Worm (Caenorhabditis elegans): ENCODE data around the gene txt-13.

The txt-13 gene

DNA sequence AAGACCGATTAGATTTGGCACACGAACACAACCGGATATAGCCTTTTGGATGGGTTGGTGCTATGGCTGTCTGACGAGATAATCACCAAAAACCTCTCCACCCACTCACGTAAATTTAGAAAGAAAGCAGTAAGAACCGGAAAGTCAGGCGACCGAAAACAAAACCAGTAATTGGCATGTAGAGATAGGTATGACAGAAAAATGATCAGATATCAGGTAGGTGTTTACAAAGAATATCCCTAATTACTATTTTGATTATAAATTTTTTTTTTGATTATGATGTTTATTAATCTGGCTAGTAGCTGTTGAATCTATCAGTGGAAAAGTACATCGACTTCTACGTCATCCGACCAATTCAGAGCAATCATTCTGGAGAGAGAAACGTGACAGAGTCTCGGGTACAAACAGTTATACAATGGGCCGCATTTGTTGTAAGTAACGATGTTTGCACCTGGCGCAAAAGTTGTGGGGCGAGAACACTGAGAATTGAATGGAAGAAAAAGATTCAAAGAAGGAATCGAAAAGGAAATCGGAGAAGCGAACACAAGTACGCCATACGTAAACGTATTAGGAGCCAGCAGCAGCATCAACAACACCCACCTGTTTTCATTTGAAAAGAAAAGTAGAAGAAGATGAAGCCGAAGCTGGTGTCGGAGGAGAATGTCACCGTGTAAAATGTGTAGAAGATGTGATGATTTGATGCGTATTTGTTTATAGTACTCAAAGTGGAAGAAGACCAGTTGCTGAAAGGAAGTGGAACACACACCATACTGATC, 19.3 kb upstream of the txt-13 start:
- TF ChIP-seq sox-2 (GFP tag; IDR thresholded peaks at IDR 0.05) (no peak), hlh-30 (tag; optimal IDR thresholded peaks at IDR 0.05; ENCODE audit: insufficient read depth) (no peak), syd-9 (tag; optimal IDR thresholded peaks at IDR 0.05) (no peak)

DNA sequence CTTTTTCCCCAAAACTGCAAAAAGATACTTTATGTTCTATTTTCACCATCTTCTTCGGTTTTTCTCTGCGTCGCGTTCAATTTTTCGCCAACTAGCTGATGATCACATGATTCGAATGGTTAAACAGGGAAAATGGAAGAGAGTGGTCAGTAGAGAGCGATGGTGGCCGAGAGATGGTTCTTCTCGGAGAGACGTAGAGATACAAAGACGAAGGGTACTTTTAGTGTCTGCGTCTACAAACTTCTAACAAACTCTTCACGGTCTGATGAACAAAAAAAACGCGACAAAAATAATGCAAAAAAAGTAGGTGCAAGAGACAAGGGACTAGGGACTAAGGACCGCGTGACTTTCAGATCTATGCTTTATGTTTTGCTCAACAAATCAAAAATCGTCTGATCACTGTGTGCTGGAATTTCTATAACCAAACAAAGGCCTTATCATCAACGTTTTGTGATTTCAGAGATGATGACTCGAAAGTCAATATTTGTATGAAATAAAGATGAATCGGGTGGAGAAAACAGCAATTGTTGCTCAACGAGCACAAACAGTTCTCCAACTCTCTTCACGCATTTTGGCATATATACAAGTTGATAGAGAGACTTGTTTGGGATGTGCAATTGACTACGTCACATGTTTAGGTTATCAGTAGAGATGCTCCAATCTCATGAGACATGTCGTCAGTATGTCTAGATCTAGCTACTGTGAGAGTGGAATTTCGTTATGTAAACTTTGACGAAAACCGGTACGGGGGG, 18.2 kb upstream of the txt-13 start:
- TF ChIP-seq elt-4 (tag; optimal IDR thresholded peaks at IDR 0.05) (no peak), F13H6.1 (tag; optimal IDR thresholded peaks at IDR 0.05) (peak; percentile 2), ceh-18 (tag; optimal IDR thresholded peaks at IDR 0.05) (peak; percentile 34), nfya-1 (tag; optimal IDR thresholded peaks at IDR 0.05) (peak; percentile 76), unc-3 (GFP tag; conservative IDR thresholded peaks at IDR 0.05) (no peak), unc-3 (tag; optimal IDR thresholded peaks at IDR 0.05) (no peak), ceh-34 (tag; optimal IDR thresholded peaks at IDR 0.05) (no peak), nhr-11 (tag; optimal IDR thresholded peaks at IDR 0.05) (no peak), pax-1 (tag; optimal IDR thresholded peaks at IDR 0.05) (peak; percentile 95), syd-9 (tag; optimal IDR thresholded peaks at IDR 0.05) (no peak), ref-2 (tag; optimal IDR thresholded peaks at IDR 0.05) (peak; percentile 67), fax-1 (tag; optimal IDR thresholded peaks at IDR 0.05) (no peak), ceh-6 (GFP tag; optimal IDR thresholded peaks at IDR 0.05) (no peak), unc-55 (GFP tag; optimal IDR thresholded peaks at IDR 0.05) (peak; percentile 82), ttx-3 (tag; optimal IDR thresholded peaks at IDR 0.05) (no peak), ceh-2 (tag; optimal IDR thresholded peaks at IDR 0.05) (no peak), nhr-232 (tag; optimal IDR thresholded peaks at IDR 0.05) (no peak), ceh-31 (tag; optimal IDR thresholded peaks at IDR 0.05) (peak; percentile 75), hlh-30 (tag; optimal IDR thresholded peaks at IDR 0.05; ENCODE audit: insufficient read depth) (peak; percentile 96), hlh-8 (tag; optimal IDR thresholded peaks at IDR 0.05) (no peak), sox-4 (tag; optimal IDR thresholded peaks at IDR 0.05) (no peak), pros-1 (tag; optimal IDR thresholded peaks at IDR 0.05) (peak; percentile 65), sox-2 (GFP tag; IDR thresholded peaks at IDR 0.05) (no peak), madf-2 (tag; optimal IDR thresholded peaks at IDR 0.05) (no peak), tbx-2 (tag; optimal IDR thresholded peaks at IDR 0.05) (peak; percentile 64), unc-42 (tag; optimal IDR thresholded peaks at IDR 0.05) (no peak)

DNA sequence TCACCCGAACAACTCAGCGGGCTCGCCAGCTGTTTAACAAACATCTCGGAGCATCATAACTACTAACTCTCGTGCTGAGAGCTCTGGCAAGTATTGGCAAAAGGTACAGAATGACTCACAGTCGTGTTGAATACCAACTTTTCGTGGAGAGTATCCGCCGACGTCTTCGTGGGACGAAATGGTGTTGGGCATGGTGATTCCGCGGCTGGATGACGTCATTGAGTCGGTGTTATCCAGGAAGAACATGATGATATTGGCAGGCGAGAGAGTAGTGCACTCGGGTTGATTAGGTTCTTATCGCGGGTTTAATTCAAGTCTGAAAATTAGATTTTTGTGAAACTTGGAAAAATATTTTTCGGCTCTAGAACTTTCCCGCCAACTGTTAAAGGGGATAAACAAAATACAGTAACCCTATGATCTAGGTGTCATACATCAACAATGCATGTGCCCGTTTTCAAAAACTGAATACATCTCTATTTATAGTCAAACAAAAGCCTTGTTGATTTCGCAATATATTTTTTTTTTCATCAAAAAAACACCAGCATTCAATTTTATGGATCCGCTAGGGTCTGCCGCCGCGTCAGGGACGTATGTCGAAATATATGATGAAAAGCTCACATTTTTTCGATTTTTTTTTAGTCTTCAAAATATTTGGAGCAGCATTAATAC, 16.9 kb upstream of the txt-13 start:
- TF ChIP-seq unc-42 (tag; optimal IDR thresholded peaks at IDR 0.05) (no peak), ceh-2 (tag; optimal IDR thresholded peaks at IDR 0.05) (no peak), pat-9 (tag; optimal IDR thresholded peaks at IDR 0.05) (no peak), pag-3 (tag; optimal IDR thresholded peaks at IDR 0.05; ENCODE audit: borderline replicate concordance) (no peak), ceh-22 (tag; optimal IDR thresholded peaks at IDR 0.05) (no peak), che-1 (tag; optimal IDR thresholded peaks at IDR 0.05) (no peak), rnt-1 (tag; optimal IDR thresholded peaks at IDR 0.05) (no peak), ceh-34 (tag; optimal IDR thresholded peaks at IDR 0.05) (no peak), ceh-19 (GFP tag; optimal IDR thresholded peaks at IDR 0.05) (no peak), T23F11.4 (GFP tag; optimal IDR thresholded peaks at IDR 0.05) (no peak), fkh-10 (GFP tag; optimal IDR thresholded peaks at IDR 0.05) (no peak), K02D7.2 (tag; optimal IDR thresholded peaks at IDR 0.05) (no peak), hlh-30 (tag; optimal IDR thresholded peaks at IDR 0.05; ENCODE audit: insufficient read depth) (no peak), dve-1 (tag; optimal IDR thresholded peaks at IDR 0.05) (no peak), C08G9.2 (tag; optimal IDR thresholded peaks at IDR 0.05) (no peak), ets-4 (tag; optimal IDR thresholded peaks at IDR 0.05) (no peak)
